Worm (Caenorhabditis elegans): ENCODE data around the gene T14F9.2.

ce11 chrX:2258001-2258400, 23.9 kb downstream of the T14F9.2 start, which contains the start of gene crn-4:
- TF ChIP-seq nhr-28 (tag; optimal IDR thresholded peaks at IDR 0.05) = no peak
- no peak for TF ChIP-seq lin-39 (tag; optimal IDR thresholded peaks at IDR 0.05)
- TF ChIP-seq php-3 (GFP tag; IDR thresholded peaks at IDR 0.05) = no peak
- no peak for TF ChIP-seq unc-62 (GFP tag; optimal IDR thresholded peaks at IDR 0.05 in 1 of 2)
- no peak for TF ChIP-seq unc-62 (tag; optimal IDR thresholded peaks at IDR 0.05)
- no peak for TF ChIP-seq fos-1 (tag; optimal IDR thresholded peaks at IDR 0.05)
- TF ChIP-seq ceh-32 (tag; optimal IDR thresholded peaks at IDR 0.05; ENCODE audit: poor library complexity) = no peak
- TF ChIP-seq fkh-10 (GFP tag; optimal IDR thresholded peaks at IDR 0.05) = no peak
- no peak for TF ChIP-seq mdl-1 (tag; optimal IDR thresholded peaks at IDR 0.05)
- TF ChIP-seq mxl-2 (GFP tag; conservative IDR thresholded peaks at IDR 0.05) = no peak
- no peak for TF ChIP-seq egl-27 (tag; optimal IDR thresholded peaks at IDR 0.05)
- no peak for TF ChIP-seq nhr-77 (tag; optimal IDR thresholded peaks at IDR 0.05)

Data from whole organism, L4 larva.